Worm (Caenorhabditis elegans) whole organism, midembryonic: Measurements from ENCODE around the gene C05G5.5.

ENCODE experiments used
- T22C8.4 ChIP-seq: fragments of 200-800 bp; sonication (Bioruptor generic); IDR thresholded peaks from 2 replicates; pipeline ENCODE4 v1.3.6; 2022; ENCODE audit warnings: missing genetic modification characterization, missing compliant biosample characterization
- cog-1 ChIP-seq: sonication (generic microtip); optimal IDR thresholded peaks from 2 replicates; lab custom pipeline; 2016; ENCODE audit warnings: missing genetic modification characterization, missing compliant biosample characterization
- flt-1 ChIP-seq: fragments of 200-800 bp; sonication (Bioruptor generic); IDR thresholded peaks from 2 replicates; pipeline ENCODE4 v1.3.6; 2022; ENCODE audit warnings: missing genetic modification characterization, missing compliant biosample characterization
- ref-1 ChIP-seq: fragments of 200-800 bp; sonication (Bioruptor generic); conservative IDR thresholded peaks from 2 replicates; pipeline ENCODE4 v1.3.6; 2022; ENCODE audit warnings: missing genetic modification reagents, missing genetic modification characterization, missing compliant biosample characterization
- tab-1 ChIP-seq: fragments of 200-800 bp; sonication (Bioruptor generic); IDR thresholded peaks from 2 replicates; pipeline ENCODE4 v1.3.6; 2022; ENCODE audit warnings: missing genetic modification characterization, missing compliant biosample characterization
- ztf-23 ChIP-seq: fragments of 200-800 bp; sonication (Bioruptor generic); IDR thresholded peaks from 2 replicates; pipeline ENCODE4 v1.3.6; 2022; ENCODE audit warnings: missing genetic modification reagents, missing genetic modification characterization, missing compliant biosample characterization
- ztf-29 ChIP-seq: fragments of 200-800 bp; sonication (Bioruptor generic); IDR thresholded peaks from 2 replicates; pipeline ENCODE4 v1.3.6; 2022; ENCODE audit warnings: missing genetic modification reagents, missing genetic modification characterization, missing compliant biosample characterization

DNA sequence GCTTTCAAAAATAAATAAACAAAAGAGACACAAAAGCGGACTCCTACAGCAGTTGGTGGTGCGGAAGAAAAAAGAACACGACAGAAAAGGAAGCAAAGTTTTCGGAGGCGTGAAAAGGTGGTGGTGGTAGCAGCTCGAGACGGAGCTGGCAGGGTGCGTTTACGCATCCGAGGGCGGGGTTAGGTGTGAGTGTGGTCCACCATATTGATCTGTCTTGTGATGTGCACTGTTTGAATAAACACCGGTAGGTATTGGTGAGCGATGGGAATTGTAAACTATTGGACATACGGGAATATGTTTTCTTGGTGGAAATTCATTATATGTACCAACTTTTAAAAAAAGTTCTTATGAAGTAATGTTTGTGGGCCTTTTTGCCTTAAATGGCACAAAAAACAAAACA, at the start of gene C05G5.5:
- no peak for TF ChIP-seq T22C8.4 (GFP tag; lab: Robert Waterston, UW)
- no peak for TF ChIP-seq ztf-29
- no peak for TF ChIP-seq flt-1 (GFP tag; lab: Robert Waterston, UW)
- TF ChIP-seq tab-1 (GFP tag; lab: Robert Waterston, UW), result no peak
- no peak for TF ChIP-seq cog-1
- no peak for TF ChIP-seq ztf-23 (GFP tag; lab: Robert Waterston, UW)
- no peak for TF ChIP-seq ref-1 (GFP tag; lab: Robert Waterston, UW)
